Worm (Caenorhabditis elegans): Measurements from ENCODE around the gene C33A11.2.

C33A11.2 gene

ce11 chrX:15381486-15381885, 15.7 kb downstream of the C33A11.2 start:
- TF ChIP-seq unc-62 (GFP tag; optimal IDR thresholded peaks at IDR 0.05): no peak

ce11 chrX:15382256-15382655, 16.5 kb downstream of the C33A11.2 start:
- TF ChIP-seq unc-62 (GFP tag; optimal IDR thresholded peaks at IDR 0.05): no peak

ce11 chrX:15382914-15383313, 17.1 kb downstream of the C33A11.2 start:
- no peak for TF ChIP-seq unc-62 (GFP tag; optimal IDR thresholded peaks at IDR 0.05)

- TF ChIP-seq unc-62 (GFP tag; optimal IDR thresholded peaks at IDR 0.05): no peak
These were observed 18.4 kb downstream of the C33A11.2 start for ce11 chrX:15384090-15384624.

- no peak for TF ChIP-seq unc-62 (GFP tag; optimal IDR thresholded peaks at IDR 0.05)
These were observed 19.6 kb downstream of the C33A11.2 start for ce11 chrX:15385379-15385778.

- TF ChIP-seq unc-62 (GFP tag; optimal IDR thresholded peaks at IDR 0.05): no peak
These were observed 20.1 kb downstream of the C33A11.2 start for ce11 chrX:15385807-15386349.

- TF ChIP-seq unc-62 (GFP tag; optimal IDR thresholded peaks at IDR 0.05): no peak
These were observed 22.5 kb downstream of the C33A11.2 start for ce11 chrX:15388259-15388658.

- no peak for TF ChIP-seq unc-62 (GFP tag; optimal IDR thresholded peaks at IDR 0.05)
These were observed 24.1 kb downstream of the C33A11.2 start for ce11 chrX:15389853-15390252.

- TF ChIP-seq unc-62 (GFP tag; optimal IDR thresholded peaks at IDR 0.05): no peak
These were observed 26.9 kb downstream of the C33A11.2 start for ce11 chrX:15392672-15393071.

- no peak for TF ChIP-seq unc-62 (GFP tag; optimal IDR thresholded peaks at IDR 0.05)
These were observed 29.9 kb downstream of the C33A11.2 start for ce11 chrX:15395723-15396122.

ce11 chrX:15407631-15408030, 41.8 kb downstream of the C33A11.2 start, which contains the start of gene psa-3:
psa-3 (plus strand) TSS chrX:15407931.
- TF ChIP-seq unc-62 (GFP tag; optimal IDR thresholded peaks at IDR 0.05): no peak

- TF ChIP-seq unc-62 (GFP tag; optimal IDR thresholded peaks at IDR 0.05): no peak
These were observed 42.8 kb downstream of the C33A11.2 start for ce11 chrX:15408577-15408976.

ce11 chrX:15415226-15415625, 49.4 kb downstream of the C33A11.2 start, which contains the start of gene pqn-36:
pqn-36 (minus strand) TSS chrX:15415493.
- TF ChIP-seq unc-62 (GFP tag; optimal IDR thresholded peaks at IDR 0.05): no peak

Data from whole organism, dauer.